Fruit fly (Drosophila melanogaster) whole organism, pupa: ENCODE measurements around the gene sit.

Source experiments
- CG10348 ChIP-seq: fragments of 200-800 bp; sonication (Bioruptor generic); IDR thresholded peaks from 2 replicates; pipeline ENCODE4 v1.3.6; 2022; ENCODE audit warnings: missing biosample characterization, missing genetic modification characterization
- CG12605 ChIP-seq: fragments of 200-800 bp; sonication (Bioruptor generic); IDR thresholded peaks from 2 replicates; pipeline ENCODE4 v1.3.6; 2022; ENCODE audit warnings: missing biosample characterization, missing genetic modification characterization
- CG13204 ChIP-seq: fragments of 200-800 bp; sonication (Bioruptor generic); optimal IDR thresholded peaks from 2 replicates; lab custom pipeline; 2018; ENCODE audit warnings: missing biosample characterization, mild to moderate bottlenecking, missing genetic modification characterization, moderate library complexity
- CG14655 ChIP-seq: fragments of 200-800 bp; sonication (Bioruptor generic); optimal IDR thresholded peaks from 3 replicates; lab custom pipeline; 2017; ENCODE audit warnings: mild to moderate bottlenecking, missing biosample characterization, missing genetic modification reagents, missing genetic modification characterization
- CG15710 ChIP-seq: fragments of 200-800 bp; sonication (Bioruptor generic); optimal IDR thresholded peaks from 2 replicates; lab custom pipeline; 2018; ENCODE audit warnings: missing biosample characterization, mild to moderate bottlenecking, missing genetic modification characterization, moderate library complexity
- CG17806 ChIP-seq: fragments of 200-800 bp; sonication (Bioruptor generic); optimal IDR thresholded peaks from 2 replicates; lab custom pipeline; 2018; ENCODE audit warnings: missing biosample characterization, mild to moderate bottlenecking, missing genetic modification characterization, moderate library complexity
- CG32121 ChIP-seq: fragments of 200-800 bp; sonication (Bioruptor generic); IDR thresholded peaks from 2 replicates; pipeline ENCODE4 v1.3.6; 2022; ENCODE audit warnings: missing biosample characterization, missing genetic modification characterization
- CG34367 ChIP-seq: fragments of 200-800 bp; sonication (Bioruptor generic); optimal IDR thresholded peaks from 2 replicates; lab custom pipeline; 2018; ENCODE audit warnings: missing biosample characterization, mild to moderate bottlenecking, missing genetic modification characterization
- CG4496 ChIP-seq: fragments of 200-800 bp; sonication (Bioruptor generic); IDR thresholded peaks from 3 replicates; pipeline ENCODE4 v1.3.6; 2022; ENCODE audit warnings: missing biosample characterization, missing genetic modification characterization
- CG8159 ChIP-seq: fragments of 200-800 bp; sonication (Bioruptor generic); optimal IDR thresholded peaks from 3 replicates; lab custom pipeline; 2018; ENCODE audit warnings: missing biosample characterization, mild to moderate bottlenecking, missing genetic modification characterization, moderate library complexity
- CG8301 ChIP-seq: fragments of 200-800 bp; sonication (Bioruptor generic); optimal IDR thresholded peaks from 2 replicates; lab custom pipeline; 2018; ENCODE audit warnings: missing biosample characterization, mild to moderate bottlenecking, missing genetic modification characterization
- CG9948 ChIP-seq: fragments of 200-800 bp; sonication (Bioruptor generic); optimal IDR thresholded peaks from 2 replicates; lab custom pipeline; 2018; ENCODE audit warnings: missing biosample characterization, mild to moderate bottlenecking, missing genetic modification characterization, moderate library complexity
- D1 ChIP-seq: fragments of 200-800 bp; sonication (Bioruptor generic); optimal IDR thresholded peaks from 2 replicates; lab custom pipeline; 2018; ENCODE audit warnings: missing biosample characterization, mild to moderate bottlenecking, missing genetic modification characterization, moderate library complexity
- EcR ChIP-seq: fragments of 200-800 bp; sonication (Bioruptor generic); optimal IDR thresholded peaks from 3 replicates; lab custom pipeline; 2019; ENCODE audit warnings: missing biosample characterization, missing genetic modification characterization, mild to moderate bottlenecking, moderate library complexity, missing genetic modification reagents
- Ets98B ChIP-seq: fragments of 200-800 bp; sonication (Bioruptor generic); IDR thresholded peaks from 2 replicates; pipeline ENCODE4 v1.3.6; 2022; ENCODE audit warnings: missing biosample characterization, missing genetic modification characterization
- Pif1A ChIP-seq: fragments of 200-800 bp; sonication (Bioruptor generic); optimal IDR thresholded peaks from 3 replicates; lab custom pipeline; 2016; ENCODE audit warnings: missing biosample characterization, missing genetic modification characterization
- Pif1B ChIP-seq: fragments of 200-800 bp; sonication (Bioruptor generic); optimal IDR thresholded peaks from 3 replicates; lab custom pipeline; 2016; ENCODE audit warnings: missing biosample characterization, missing genetic modification characterization
- Snoo ChIP-seq: fragments of 200-800 bp; sonication (Bioruptor generic); optimal IDR thresholded peaks from 3 replicates; lab custom pipeline; 2017; ENCODE audit warnings: missing biosample characterization, mild to moderate bottlenecking, missing genetic modification characterization, inconsistent platforms
- fd96Ca ChIP-seq: fragments of 200-800 bp; sonication (Bioruptor generic); IDR thresholded peaks from 3 replicates; pipeline ENCODE4 v1.3.6; 2022; ENCODE audit warnings: missing biosample characterization, missing genetic modification characterization
- gl ChIP-seq: fragments of 200-800 bp; sonication (Bioruptor generic); optimal IDR thresholded peaks from 2 replicates; lab custom pipeline; 2018; ENCODE audit warnings: missing biosample characterization, mild to moderate bottlenecking, missing genetic modification characterization
- rn ChIP-seq: fragments of 200-800 bp; sonication (Bioruptor generic); IDR thresholded peaks from 2 replicates; pipeline ENCODE4 v1.3.6; 2022; ENCODE audit warnings: missing biosample characterization, missing genetic modification characterization

Gene sit

DNA sequence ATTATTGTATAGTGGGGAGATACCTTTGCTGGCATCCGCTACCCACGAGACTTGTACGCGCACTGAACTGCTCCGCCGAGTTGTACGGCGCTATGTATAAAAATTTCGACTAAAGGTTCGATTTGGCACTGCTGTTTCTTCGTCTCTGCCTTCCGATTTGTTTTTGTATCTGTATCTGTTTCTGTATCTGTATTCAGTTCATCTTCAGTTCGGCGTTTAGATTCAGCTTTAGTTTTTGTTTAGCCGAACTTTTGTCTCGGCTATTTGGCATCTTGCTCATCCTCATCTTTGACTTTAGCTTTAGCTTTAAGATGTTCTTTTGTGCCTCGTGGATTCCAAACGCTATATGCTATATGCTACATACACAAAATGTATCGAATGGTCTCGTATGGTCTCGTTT is at the start of gene sit:
Gene sit (minus strand): TSS at position 71 of the 400 bp plus-strand sequence.
- no peak for TF ChIP-seq CG13204 (GFP tag; lab: Kevin White, UChicago)
- TF ChIP-seq CG32121 (GFP tag; lab: Robert Waterston, UW) = no peak
- TF ChIP-seq CG8159 (tag; lab: Kevin White, UChicago) = no peak
- TF ChIP-seq D1 (tag; lab: Kevin White, UChicago) = no peak
- no peak for TF ChIP-seq CG14655 (GFP tag; lab: Kevin White, UChicago)
- no peak for TF ChIP-seq CG15710 (tag; lab: Kevin White, UChicago)
- TF ChIP-seq Snoo (tag; lab: Kevin White, UChicago) = no peak
- no peak for TF ChIP-seq rn (GFP tag; lab: Robert Waterston, UW)
- TF ChIP-seq Pif1A (GFP tag; lab: Kevin White, UChicago) = no peak
- TF ChIP-seq gl (tag; lab: Kevin White, UChicago) = no peak
- no peak for TF ChIP-seq CG10348 (GFP tag; lab: Robert Waterston, UW)
- no peak for TF ChIP-seq EcR (GFP tag; lab: Kevin White, UChicago)
- no peak for TF ChIP-seq CG17806 (tag; lab: Kevin White, UChicago)
- TF ChIP-seq, all 21 proteins: peak for 0

DNA sequence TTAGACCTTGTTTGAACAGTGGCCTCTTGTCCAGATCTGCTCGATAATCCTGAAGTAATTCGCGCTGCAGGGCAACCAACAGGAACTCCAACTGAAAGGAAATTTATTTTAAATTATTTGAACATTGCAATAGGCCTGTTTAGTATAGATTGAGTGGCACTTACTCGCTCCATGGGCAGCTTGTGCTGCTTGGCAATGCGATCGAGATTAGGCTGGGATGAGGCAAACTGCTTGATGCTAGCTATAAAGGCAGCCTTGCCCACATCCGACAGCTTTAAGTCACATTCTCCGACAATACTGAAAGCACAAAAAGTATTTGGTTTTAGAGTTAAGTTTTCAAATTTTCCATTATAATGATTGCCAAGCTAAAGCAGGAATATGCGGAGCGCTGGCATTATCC is 46.8 kb upstream of the sit start, which contains the start of gene CG13843:
Gene CG13843 (plus strand): TSS at position 301 of the 400 bp plus-strand sequence.
- TF ChIP-seq CG8159 (tag; lab: Kevin White, UChicago) (no peak), CG13204 (GFP tag; lab: Kevin White, UChicago) (no peak), rn (GFP tag; lab: Robert Waterston, UW) (no peak), CG15710 (tag; lab: Kevin White, UChicago) (no peak), EcR (GFP tag; lab: Kevin White, UChicago) (no peak)

DNA sequence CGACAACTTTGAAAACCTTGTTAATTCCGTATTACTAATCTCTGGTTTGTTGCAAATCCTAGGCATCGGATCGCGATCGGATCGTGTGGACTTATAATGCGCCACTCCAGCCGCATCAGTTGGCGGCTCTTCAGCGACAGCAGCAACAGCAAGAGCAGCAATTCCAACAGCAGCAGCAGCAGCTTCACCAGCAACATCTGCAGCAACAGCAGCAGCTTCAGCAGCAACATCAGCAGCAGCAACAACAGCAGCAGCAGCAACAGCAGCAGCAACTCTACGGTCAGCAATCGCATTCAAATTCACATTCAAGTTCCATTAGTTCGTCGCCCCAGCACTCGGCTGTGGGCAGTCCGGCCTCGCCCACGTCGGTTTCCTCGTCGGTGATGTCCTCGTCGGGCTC is 40.4 kb upstream of the sit start:
- TF ChIP-seq Snoo (tag; lab: Kevin White, UChicago) (no peak), CG13204 (GFP tag; lab: Kevin White, UChicago) (no peak), rn (GFP tag; lab: Robert Waterston, UW) (no peak), CG12605 (GFP tag; lab: Robert Waterston, UW) (no peak), gl (tag; lab: Kevin White, UChicago) (no peak), fd96Ca (GFP tag; lab: Robert Waterston, UW) (no peak), CG4496 (GFP tag; lab: Robert Waterston, UW) (no peak)

DNA sequence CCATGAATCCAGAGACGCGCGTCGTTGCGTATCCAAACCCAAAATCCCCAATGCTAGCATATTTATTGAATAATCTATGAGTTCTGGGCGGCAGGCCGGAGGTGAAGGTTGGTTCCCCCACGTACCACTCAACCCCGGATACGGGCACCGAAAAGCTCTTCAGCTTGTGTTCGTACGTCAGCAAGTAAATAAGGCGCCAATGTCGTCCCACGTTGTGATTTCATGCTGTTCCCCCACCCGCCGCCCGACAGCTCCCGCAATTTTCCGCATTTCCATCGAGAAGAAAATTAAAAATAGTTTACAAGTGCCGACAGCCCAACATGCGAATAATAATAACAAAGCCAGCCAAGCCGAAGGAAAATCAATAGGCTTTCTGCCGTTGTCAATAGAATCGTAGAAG is 36.4 kb upstream of the sit start:
- TF ChIP-seq fd96Ca (GFP tag; lab: Robert Waterston, UW) (no peak), CG12605 (GFP tag; lab: Robert Waterston, UW) (no peak), CG32121 (GFP tag; lab: Robert Waterston, UW) (no peak), rn (GFP tag; lab: Robert Waterston, UW) (no peak), Pif1A (GFP tag; lab: Kevin White, UChicago) (no peak), CG15710 (tag; lab: Kevin White, UChicago) (no peak), Snoo (tag; lab: Kevin White, UChicago) (no peak), Pif1B (GFP tag; lab: Kevin White, UChicago) (no peak), Ets98B (GFP tag; lab: Robert Waterston, UW) (no peak), CG8301 (tag; lab: Kevin White, UChicago) (no peak), CG10348 (GFP tag; lab: Robert Waterston, UW) (no peak)

DNA sequence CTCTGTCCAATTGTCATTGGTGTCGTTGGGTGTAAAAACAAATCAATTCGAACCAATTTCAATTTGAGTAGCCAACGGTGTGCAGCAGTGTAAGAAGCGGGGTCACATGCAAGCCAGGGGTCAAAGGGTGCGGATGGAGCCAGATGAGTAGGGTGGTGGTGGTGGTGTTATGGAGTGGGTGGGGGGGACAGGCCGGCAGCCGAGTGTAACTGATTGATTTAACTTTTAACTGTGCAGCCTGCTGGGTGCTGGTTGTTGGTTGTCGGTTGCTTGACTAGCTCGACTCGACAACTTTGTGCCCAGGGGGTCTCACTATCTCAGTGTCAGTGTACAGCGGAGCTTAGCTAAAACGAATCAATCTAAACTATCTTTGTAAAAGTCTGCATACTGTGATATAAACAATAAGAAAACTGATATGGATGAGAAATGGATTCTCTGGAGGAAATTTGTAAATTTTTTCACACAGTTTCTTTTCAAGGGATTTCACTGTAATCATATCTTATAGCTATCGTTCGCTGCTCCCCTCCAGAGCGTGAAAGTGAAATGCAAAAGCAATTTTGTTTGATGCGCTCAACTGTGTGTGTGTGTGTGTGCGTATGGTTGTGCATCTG is 35.1 kb upstream of the sit start:
- TF ChIP-seq D1 (tag; lab: Kevin White, UChicago) = no peak
- TF ChIP-seq CG15710 (tag; lab: Kevin White, UChicago) = no peak
- TF ChIP-seq CG32121 (GFP tag; lab: Robert Waterston, UW) = peak; percentile 88
- TF ChIP-seq CG8159 (tag; lab: Kevin White, UChicago) = no peak
- peak; percentile 2 for TF ChIP-seq gl (tag; lab: Kevin White, UChicago)
- peak; percentile 55; the same call in 1 of the 2 replicates for TF ChIP-seq rn (GFP tag; lab: Robert Waterston, UW)
- no peak for TF ChIP-seq CG13204 (GFP tag; lab: Kevin White, UChicago)
- no peak for TF ChIP-seq CG8301 (tag; lab: Kevin White, UChicago)
- TF ChIP-seq CG14655 (GFP tag; lab: Kevin White, UChicago) = no peak
- peak; percentile 86 for TF ChIP-seq CG12605 (GFP tag; lab: Robert Waterston, UW)
- no peak for TF ChIP-seq Pif1A (GFP tag; lab: Kevin White, UChicago)
- TF ChIP-seq CG4496 (GFP tag; lab: Robert Waterston, UW) = peak; percentile 91
- TF ChIP-seq CG34367 = no peak
- TF ChIP-seq EcR (GFP tag; lab: Kevin White, UChicago) = no peak
- TF ChIP-seq CG10348 (GFP tag; lab: Robert Waterston, UW) = peak; percentile 51
- TF ChIP-seq CG9948 (tag; lab: Kevin White, UChicago) = no peak
- no peak for TF ChIP-seq Snoo (tag; lab: Kevin White, UChicago)
- peak; percentile 92 for TF ChIP-seq Ets98B (GFP tag; lab: Robert Waterston, UW)
- peak; percentile 79 for TF ChIP-seq fd96Ca (GFP tag; lab: Robert Waterston, UW)
- no peak for TF ChIP-seq Pif1B (GFP tag; lab: Kevin White, UChicago)
- no peak for TF ChIP-seq CG17806 (tag; lab: Kevin White, UChicago)

DNA sequence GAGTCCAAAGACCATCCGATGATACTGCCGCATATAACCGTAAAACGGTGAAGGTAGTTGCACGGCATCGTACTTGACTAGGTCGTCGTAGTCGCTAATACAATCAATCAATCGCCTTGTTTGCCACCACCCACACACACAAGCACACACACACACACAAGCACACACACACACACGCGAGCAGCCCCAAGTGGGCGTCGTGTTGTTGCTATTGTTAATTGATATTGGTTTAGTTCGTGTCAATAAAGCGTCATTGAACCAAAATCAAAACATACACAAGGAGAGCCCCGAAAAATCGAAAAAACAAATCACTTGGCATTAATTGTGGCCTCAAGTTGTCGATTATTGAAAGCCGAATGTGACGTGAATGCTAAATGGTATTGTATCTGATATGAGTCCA is 34.1 kb upstream of the sit start:
- TF ChIP-seq D1 (tag; lab: Kevin White, UChicago) (no peak), CG8159 (tag; lab: Kevin White, UChicago) (no peak), rn (GFP tag; lab: Robert Waterston, UW) (no peak), CG32121 (GFP tag; lab: Robert Waterston, UW) (no peak)
